Worm (Caenorhabditis elegans) whole organism, L1 larva: ENCODE data around the gene H20J04.1.

Experiments
- C34B4.2 ChIP-seq: sonication (generic microtip); optimal IDR thresholded peaks from 2 replicates; lab custom pipeline; 2017; ENCODE audit warnings: mild to moderate bottlenecking, missing genetic modification characterization, missing compliant biosample characterization
- F16B12.6 ChIP-seq: fragments of 150-350 bp; optimal IDR thresholded peaks from 2 replicates; lab custom pipeline; 2014; ENCODE audit warnings: missing biosample characterization, missing genetic modification characterization
- aha-1 ChIP-seq: fragments of 150-350 bp; optimal IDR thresholded peaks from 2 replicates; lab custom pipeline; 2014; ENCODE audit warnings: missing biosample characterization, missing genetic modification characterization
- alr-1 ChIP-seq: fragments of 200-800 bp; sonication (Bioruptor generic); optimal IDR thresholded peaks from 2 replicates; lab custom pipeline; 2018; ENCODE audit warnings: borderline replicate concordance, mild to moderate bottlenecking, missing genetic modification characterization, missing compliant biosample characterization
- aly-2 ChIP-seq: fragments of 150-350 bp; optimal IDR thresholded peaks from 2 replicates; lab custom pipeline; 2014; ENCODE audit warnings: missing biosample characterization, missing genetic modification characterization
- ama-1 ChIP-seq: fragments of 150-350 bp; optimal IDR thresholded peaks from 2 replicates; lab custom pipeline; 2014
- blmp-1 ChIP-seq: fragments of 150-350 bp; optimal IDR thresholded peaks from 2 replicates; lab custom pipeline; 2014; ENCODE audit warnings: missing biosample characterization, missing genetic modification characterization
- ceh-88 ChIP-seq: fragments of 200-800 bp; sonication (Bioruptor generic); IDR thresholded peaks from 2 replicates; pipeline ENCODE4 v1.3.6; 2022; ENCODE audit warnings: missing genetic modification characterization, missing compliant biosample characterization
- ceh-90 ChIP-seq: sonication (generic microtip); optimal IDR thresholded peaks from 2 replicates; lab custom pipeline; 2016; ENCODE audit warnings: missing genetic modification characterization, missing compliant biosample characterization
- dpl-1 ChIP-seq, 3 experiments: fragments of 150-350 bp in 2 of 3; sonication (generic microtip) in 1 of 3; optimal IDR thresholded peaks; 2 replicates each; lab custom pipeline; 2014 to 2017; ENCODE audit warnings: missing biosample characterization in 3 of 3, missing genetic modification characterization in 3 of 3, missing genetic modification reagents in 3 of 3
- efl-1 ChIP-seq, 4 experiments: fragments of 150-350 bp; optimal IDR thresholded peaks in 3 of 4; peaks in 1 of 4; 1 replicate in 1 of 4; 2 replicates in 3 of 4; lab custom pipeline; 2014; ENCODE audit warnings: missing biosample characterization in 2 of 4, missing genetic modification characterization in 2 of 4, missing genetic modification reagents in 2 of 4
- elt-2 ChIP-seq: sonication (generic microtip); optimal IDR thresholded peaks from 2 replicates; lab custom pipeline; 2016; ENCODE audit warnings: missing genetic modification characterization, mild to moderate bottlenecking, inconsistent platforms, missing compliant biosample characterization, missing genetic modification reagents
- fkh-8 ChIP-seq: sonication (generic microtip); optimal IDR thresholded peaks from 2 replicates; lab custom pipeline; 2016; ENCODE audit warnings: mild to moderate bottlenecking, missing genetic modification characterization, missing compliant biosample characterization
- grh-1 ChIP-seq: fragments of 200-800 bp; sonication (Bioruptor generic); IDR thresholded peaks from 2 replicates; pipeline ENCODE4 v1.3.6; 2022; ENCODE audit warnings: missing genetic modification reagents, missing genetic modification characterization, missing compliant biosample characterization
- hlh-4 ChIP-seq: sonication (generic microtip); optimal IDR thresholded peaks from 2 replicates; lab custom pipeline; 2016; ENCODE audit warnings: mild to moderate bottlenecking, missing genetic modification characterization, missing compliant biosample characterization
- irx-1 ChIP-seq: sonication (generic microtip); optimal IDR thresholded peaks from 2 replicates; lab custom pipeline; 2016; ENCODE audit warnings: missing genetic modification characterization, missing compliant biosample characterization
- isw-1 ChIP-seq: fragments of 200-800 bp; sonication (Bioruptor generic); IDR thresholded peaks from 2 replicates; pipeline ENCODE4 v1.3.6; 2022; ENCODE audit warnings: missing genetic modification characterization, missing compliant biosample characterization
- lin-13 ChIP-seq: fragments of 150-350 bp; optimal IDR thresholded peaks from 2 replicates; lab custom pipeline; 2014; ENCODE audit warnings: missing biosample characterization, missing genetic modification reagents, missing genetic modification characterization
- lin-14 ChIP-seq: fragments of 200-800 bp; sonication (Bioruptor generic); optimal IDR thresholded peaks from 2 replicates; lab custom pipeline; 2018; ENCODE audit warnings: mild to moderate bottlenecking, missing genetic modification characterization, moderate library complexity, missing compliant biosample characterization
- mab-9 ChIP-seq: fragments of 200-800 bp; sonication (Bioruptor generic); IDR thresholded peaks from 2 replicates; pipeline ENCODE4 v1.3.6; 2022; ENCODE audit warnings: missing genetic modification reagents, missing genetic modification characterization, missing compliant biosample characterization
- nhr-12 ChIP-seq: sonication (generic microtip); optimal IDR thresholded peaks from 2 replicates; lab custom pipeline; 2017; ENCODE audit warnings: missing biosample characterization, missing genetic modification characterization
- nhr-19 ChIP-seq: fragments of 200-800 bp; sonication (Bioruptor generic); conservative IDR thresholded peaks from 2 replicates; pipeline ENCODE4 v1.3.6; 2022; ENCODE audit warnings: missing genetic modification characterization, missing compliant biosample characterization
- nhr-20 ChIP-seq: sonication (generic microtip); optimal IDR thresholded peaks from 2 replicates; lab custom pipeline; 2016; ENCODE audit warnings: mild to moderate bottlenecking, missing genetic modification characterization, missing compliant biosample characterization
- nhr-28 ChIP-seq: fragments of 150-350 bp; optimal IDR thresholded peaks from 2 replicates; lab custom pipeline; 2014; ENCODE audit warnings: missing biosample characterization, missing genetic modification characterization
- nhr-90 ChIP-seq: sonication (generic microtip); optimal IDR thresholded peaks from 2 replicates; lab custom pipeline; 2016; ENCODE audit warnings: mild to moderate bottlenecking, missing genetic modification characterization, missing compliant biosample characterization; ENCODE audit not compliant: poor library complexity
- pag-3 ChIP-seq: sonication (generic microtip); optimal IDR thresholded peaks from 2 replicates; lab custom pipeline; 2017; ENCODE audit warnings: missing genetic modification characterization, mild to moderate bottlenecking, missing compliant biosample characterization, antibody characterized with exemption, borderline replicate concordance; ENCODE audit not compliant: insufficient read depth
- skn-1 ChIP-seq: fragments of 150-350 bp; optimal IDR thresholded peaks from 2 replicates; lab custom pipeline; 2014; ENCODE audit warnings: missing biosample characterization, missing genetic modification characterization
- snpc-4 ChIP-seq: fragments of 150-350 bp; optimal IDR thresholded peaks from 2 replicates; lab custom pipeline; 2014; ENCODE audit warnings: missing biosample characterization, missing genetic modification characterization
- snu-23 ChIP-seq: sonication (generic microtip); optimal IDR thresholded peaks from 2 replicates; lab custom pipeline; 2016; ENCODE audit warnings: missing genetic modification characterization, missing compliant biosample characterization
- sptf-1 ChIP-seq: fragments of 150-350 bp; optimal IDR thresholded peaks from 2 replicates; lab custom pipeline; 2014; ENCODE audit warnings: missing biosample characterization, missing genetic modification characterization
- sup-37 ChIP-seq: fragments of 200-800 bp; sonication (Bioruptor generic); optimal IDR thresholded peaks from 2 replicates; lab custom pipeline; 2018; ENCODE audit warnings: mild to moderate bottlenecking, missing genetic modification characterization, missing compliant biosample characterization
- swsn-7 ChIP-seq: sonication (generic microtip); optimal IDR thresholded peaks from 2 replicates; lab custom pipeline; 2016; ENCODE audit warnings: missing genetic modification characterization, missing compliant biosample characterization
- tbx-2 ChIP-seq: sonication (generic microtip); optimal IDR thresholded peaks from 2 replicates; lab custom pipeline; 2016; ENCODE audit warnings: missing genetic modification characterization, missing compliant biosample characterization
- unc-30 ChIP-seq: sonication (generic microtip); optimal IDR thresholded peaks from 2 replicates; lab custom pipeline; 2017; ENCODE audit warnings: missing biosample characterization, missing genetic modification characterization
- unc-86 ChIP-seq: sonication (generic microtip); optimal IDR thresholded peaks from 2 replicates; lab custom pipeline; 2016; ENCODE audit warnings: missing genetic modification characterization, missing compliant biosample characterization
- unc-98 ChIP-seq: fragments of 200-800 bp; sonication (Bioruptor generic); IDR thresholded peaks from 2 replicates; pipeline ENCODE4 v1.3.6; 2022; ENCODE audit warnings: missing genetic modification characterization, missing compliant biosample characterization
- ztf-11 ChIP-seq, 2 experiments: sonication (generic microtip); optimal IDR thresholded peaks; 2 replicates each; lab custom pipeline; 2016 to 2017; ENCODE audit warnings: missing genetic modification characterization in 2 of 2, missing biosample characterization in 1 of 2, missing compliant biosample characterization in 1 of 2

Gene H20J04.1

DNA sequence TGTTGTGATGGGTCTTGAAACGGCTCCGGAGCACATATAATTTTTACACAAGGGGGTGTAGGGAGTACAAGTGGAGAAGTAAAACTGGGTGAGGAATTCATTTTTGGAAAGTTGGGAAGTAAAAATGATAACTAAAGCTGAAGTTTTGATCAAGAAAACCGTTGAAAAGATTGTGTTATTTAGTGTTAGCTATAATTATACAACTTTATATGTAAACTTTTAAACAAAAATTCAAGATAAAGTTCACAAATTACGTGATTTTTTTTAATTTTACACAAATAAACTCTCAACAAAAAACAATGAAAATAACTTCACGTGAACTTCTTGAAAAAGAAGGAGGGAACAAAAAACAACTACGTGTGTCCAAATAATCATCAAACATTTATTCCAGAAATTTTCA lies at the start of gene H20J04.1, which contains the start of gene H20J04.7:
H20J04.1 (plus strand) TSS at position 397 of the 400 bp plus-strand sequence.
H20J04.7 (minus strand) TSS at position 101 of the 400 bp plus-strand sequence.
- TF ChIP-seq isw-1: no peak
- no peak for TF ChIP-seq swsn-7 (tag; lab: Kevin White, UChicago)
- no peak for TF ChIP-seq skn-1
- TF ChIP-seq fkh-8: no peak
- no peak for TF ChIP-seq unc-98
- no peak for TF ChIP-seq ceh-88 (GFP tag; lab: Robert Waterston, UW)
- TF ChIP-seq alr-1 (tag; lab: Kevin White, UChicago): no peak
- no peak for TF ChIP-seq grh-1 (GFP tag; lab: Robert Waterston, UW)
- TF ChIP-seq ceh-90: no peak
- TF ChIP-seq nhr-28 (tag; lab: Kevin White, UChicago): no peak
- no peak for TF ChIP-seq pag-3
- TF ChIP-seq mab-9 (GFP tag; lab: Robert Waterston, UW): no peak
- TF ChIP-seq nhr-12 (tag; lab: Kevin White, UChicago): no peak

- no peak for TF ChIP-seq ztf-11 (tag; optimal IDR thresholded peaks at IDR 0.05; lab: Kevin White, UChicago)
- no peak for TF ChIP-seq irx-1 (tag; lab: Kevin White, UChicago)
- TF ChIP-seq nhr-90: no peak
- TF ChIP-seq dpl-1 (GFP tag; optimal IDR thresholded peaks at IDR 0.05; lab: Kevin White, UChicago): no peak
- TF ChIP-seq, all 84 proteins: peak for 0
Observed at ce11 chrII:4306921-4307630, 48.3 kb upstream of the H20J04.1 start, which contains the start of gene Y52E8A.3. Y52E8A.3 (minus strand) TSS chrII:4306971.

ce11 chrII:4312115-4312514 lies 43.3 kb upstream of the H20J04.1 start, which contains the start of gene plep-1:
plep-1 (minus strand) TSS chrII:4312215.
- no peak for TF ChIP-seq tbx-2
- no peak for TF ChIP-seq unc-30 (tag; lab: Kevin White, UChicago)

ce11 chrII:4316011-4316410 lies 39.4 kb upstream of the H20J04.1 start, which contains the start of gene srw-40:
srw-40 (minus strand) TSS chrII:4316111.
- TF ChIP-seq efl-1 (optimal IDR thresholded peaks at IDR 0.05; lab: Kevin White, UChicago): no peak
- TF ChIP-seq efl-1 (GFP tag; optimal IDR thresholded peaks at IDR 0.05 in 1 of 2; lab: Kevin White, UChicago): no peak
- TF ChIP-seq hlh-4: no peak
- no peak for TF ChIP-seq ceh-90
- TF ChIP-seq sptf-1 (tag; lab: Kevin White, UChicago): no peak
- TF ChIP-seq unc-86: no peak
- no peak for TF ChIP-seq tbx-2
- TF ChIP-seq blmp-1 (tag; lab: Kevin White, UChicago): no peak
- TF ChIP-seq isw-1: no peak

DNA sequence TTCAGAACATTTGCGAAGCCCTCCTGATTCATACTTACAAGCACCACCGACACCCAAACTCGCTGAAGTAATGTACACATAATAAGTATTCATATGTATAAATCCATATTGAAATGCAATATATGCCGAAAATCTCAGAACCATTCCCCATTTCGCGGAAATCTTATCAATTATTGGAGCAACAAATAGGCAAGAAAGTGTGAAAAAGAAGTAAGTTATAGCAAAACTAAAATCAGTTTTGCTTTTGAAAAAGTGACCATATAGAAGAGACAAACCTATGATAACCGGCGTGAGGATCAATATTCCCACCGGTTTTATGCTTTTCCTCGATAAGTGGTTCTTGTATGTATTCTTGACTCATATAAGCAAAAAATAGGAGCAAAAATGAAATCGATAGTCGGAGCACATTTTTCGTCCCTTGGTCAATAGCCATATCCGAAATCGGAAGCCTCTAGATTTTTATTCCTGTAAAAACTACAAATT lies 35.8 kb upstream of the H20J04.1 start, which contains the start of gene Y52E8A.6:
Y52E8A.6 (minus strand) TSS at position 433 of the 483 bp plus-strand sequence.
- TF ChIP-seq lin-13 (GFP tag; lab: Kevin White, UChicago) (no peak), snpc-4 (tag; lab: Kevin White, UChicago) (no peak), nhr-20 (no peak), ama-1 (lab: Kevin White, UChicago) (no peak), sup-37 (no peak), F16B12.6 (tag; lab: Kevin White, UChicago) (no peak), aly-2 (tag; lab: Kevin White, UChicago) (no peak), elt-2 (tag; lab: Kevin White, UChicago) (no peak), snu-23 (GFP tag; lab: Kevin White, UChicago) (no peak), C34B4.2 (tag; lab: Kevin White, UChicago) (no peak), dpl-1 (GFP tag; optimal IDR thresholded peaks at IDR 0.05; lab: Kevin White, UChicago) (no peak), lin-14 (GFP tag; lab: Kevin White, UChicago) (no peak), alr-1 (tag; lab: Kevin White, UChicago) (no peak), blmp-1 (tag; lab: Kevin White, UChicago) (no peak), skn-1 (no peak), ceh-88 (GFP tag; lab: Robert Waterston, UW) (no peak), nhr-19 (GFP tag; lab: Robert Waterston, UW) (no peak), aha-1 (no peak)
